Worm (Caenorhabditis elegans) whole organism, L2 larva: ENCODE results near the gene F21A3.2.

Experiments used
- C34F6.9 ChIP-seq: fragments of 150-350 bp; optimal IDR thresholded peaks from 2 replicates; lab custom pipeline; 2014; ENCODE audit warnings: missing biosample characterization, missing genetic modification characterization
- F13H6.1 ChIP-seq: sonication (generic microtip); optimal IDR thresholded peaks from 2 replicates; lab custom pipeline; 2016; ENCODE audit warnings: missing genetic modification characterization, missing compliant biosample characterization
- R02D3.7 ChIP-seq: fragments of 150-350 bp; optimal IDR thresholded peaks from 2 replicates; lab custom pipeline; 2014; ENCODE audit warnings: missing biosample characterization, missing genetic modification characterization
- alr-1 ChIP-seq: fragments of 150-350 bp; optimal IDR thresholded peaks from 2 replicates; lab custom pipeline; 2014; ENCODE audit warnings: missing biosample characterization, missing genetic modification characterization
- ama-1 ChIP-seq: fragments of 150-350 bp; optimal IDR thresholded peaks from 2 replicates; lab custom pipeline; 2018; ENCODE audit warnings: inconsistent platforms
- ceh-16 ChIP-seq: fragments of 150-350 bp; optimal IDR thresholded peaks from 2 replicates; lab custom pipeline; 2014; ENCODE audit warnings: missing biosample characterization, missing genetic modification characterization
- ceh-82 ChIP-seq: fragments of 150-350 bp; optimal IDR thresholded peaks from 2 replicates; lab custom pipeline; 2014; ENCODE audit warnings: missing biosample characterization, missing genetic modification characterization
- crh-2 ChIP-seq: sonication (generic microtip); optimal IDR thresholded peaks from 2 replicates; lab custom pipeline; 2017; ENCODE audit warnings: missing biosample characterization, missing genetic modification characterization
- dmd-4 ChIP-seq: sonication (generic microtip); optimal IDR thresholded peaks from 2 replicates; lab custom pipeline; 2017; ENCODE audit warnings: missing biosample characterization, missing genetic modification characterization
- egl-27 ChIP-seq: sonication (generic microtip); optimal IDR thresholded peaks from 3 replicates; lab custom pipeline; 2017; ENCODE audit warnings: missing biosample characterization, missing genetic modification reagents, missing genetic modification characterization
- elt-1 ChIP-seq: fragments of 150-350 bp; optimal IDR thresholded peaks from 2 replicates; lab custom pipeline; 2014; ENCODE audit warnings: missing biosample characterization, missing genetic modification characterization
- elt-3 ChIP-seq: sonication (generic microtip); optimal IDR thresholded peaks from 2 replicates; lab custom pipeline; 2017; ENCODE audit warnings: missing biosample characterization, missing genetic modification characterization
- fos-1 ChIP-seq: fragments of 150-350 bp; optimal IDR thresholded peaks from 2 replicates; lab custom pipeline; 2014; ENCODE audit warnings: missing biosample characterization, missing genetic modification characterization
- gmeb-1 ChIP-seq: fragments of 150-350 bp; optimal IDR thresholded peaks from 2 replicates; lab custom pipeline; 2014; ENCODE audit warnings: missing biosample characterization, missing genetic modification characterization
- lin-11 ChIP-seq: fragments of 150-350 bp; sonication (generic microtip); optimal IDR thresholded peaks from 2 replicates; lab custom pipeline; 2014; ENCODE audit warnings: missing biosample characterization, missing genetic modification characterization, inconsistent platforms, mixed read lengths
- lin-39 ChIP-seq: fragments of 150-350 bp; optimal IDR thresholded peaks from 2 replicates; lab custom pipeline; 2014; ENCODE audit warnings: missing biosample characterization, missing genetic modification reagents, missing genetic modification characterization
- lsy-2 ChIP-seq, 2 experiments: fragments of 150-350 bp in 1 of 2; sonication (generic microtip) in 1 of 2; optimal IDR thresholded peaks; 2 replicates each; lab custom pipeline; 2014 to 2017; ENCODE audit warnings: missing biosample characterization in 2 of 2, missing genetic modification characterization in 2 of 2
- mab-5 ChIP-seq: fragments of 150-350 bp; optimal IDR thresholded peaks from 2 replicates; lab custom pipeline; 2014; ENCODE audit warnings: missing biosample characterization, missing genetic modification characterization
- mbf-1 ChIP-seq: sonication (generic microtip); optimal IDR thresholded peaks from 2 replicates; lab custom pipeline; 2017; ENCODE audit warnings: missing biosample characterization, missing genetic modification characterization
- mdl-1 ChIP-seq, 2 experiments: fragments of 150-350 bp in 1 of 2; sonication (generic microtip) in 1 of 2; optimal IDR thresholded peaks; 2 replicates each; lab custom pipeline; 2017; ENCODE audit warnings: missing biosample characterization in 2 of 2, missing genetic modification characterization in 2 of 2
- nhr-10 ChIP-seq: sonication (generic microtip); optimal IDR thresholded peaks from 2 replicates; lab custom pipeline; 2017; ENCODE audit warnings: missing biosample characterization, missing genetic modification characterization
- nhr-11 ChIP-seq: fragments of 150-350 bp; optimal IDR thresholded peaks from 2 replicates; lab custom pipeline; 2014; ENCODE audit warnings: missing biosample characterization, missing genetic modification characterization
- nhr-12 ChIP-seq: fragments of 150-350 bp; optimal IDR thresholded peaks from 2 replicates; lab custom pipeline; 2014; ENCODE audit warnings: missing biosample characterization, missing genetic modification characterization
- nhr-129 ChIP-seq: fragments of 150-350 bp; optimal IDR thresholded peaks from 2 replicates; lab custom pipeline; 2014; ENCODE audit warnings: missing biosample characterization, missing genetic modification characterization
- nhr-21 ChIP-seq: fragments of 150-350 bp; optimal IDR thresholded peaks from 2 replicates; lab custom pipeline; 2014; ENCODE audit warnings: missing biosample characterization, missing genetic modification characterization
- nhr-237 ChIP-seq: fragments of 150-350 bp; optimal IDR thresholded peaks from 2 replicates; lab custom pipeline; 2014; ENCODE audit warnings: missing biosample characterization, missing genetic modification characterization
- nhr-6 ChIP-seq: fragments of 150-350 bp; optimal IDR thresholded peaks from 2 replicates; lab custom pipeline; 2014; ENCODE audit warnings: missing biosample characterization, missing genetic modification characterization
- nhr-77 ChIP-seq: fragments of 150-350 bp; optimal IDR thresholded peaks from 2 replicates; lab custom pipeline; 2014; ENCODE audit warnings: missing biosample characterization, missing genetic modification characterization
- peb-1 ChIP-seq: fragments of 150-350 bp; optimal IDR thresholded peaks from 2 replicates; lab custom pipeline; 2014; ENCODE audit warnings: missing biosample characterization, missing genetic modification characterization
- skn-1 ChIP-seq: sonication (generic microtip); optimal IDR thresholded peaks from 2 replicates; lab custom pipeline; 2017; ENCODE audit warnings: missing biosample characterization, missing genetic modification characterization
- sma-9 ChIP-seq, 2 experiments: fragments of 150-350 bp in 1 of 2; sonication (generic microtip) in 1 of 2; optimal IDR thresholded peaks; 2 replicates each; lab custom pipeline; 2014 to 2016; ENCODE audit warnings: missing genetic modification characterization in 2 of 2, mild to moderate bottlenecking in 1 of 2, missing biosample characterization in 1 of 2, missing compliant biosample characterization in 1 of 2, missing genetic modification reagents in 1 of 2, moderate library complexity in 1 of 2
- snpc-4 ChIP-seq: fragments of 150-350 bp; optimal IDR thresholded peaks from 2 replicates; lab custom pipeline; 2014; ENCODE audit warnings: missing biosample characterization, missing genetic modification characterization
- unc-39 ChIP-seq: fragments of 150-350 bp; optimal IDR thresholded peaks from 2 replicates; lab custom pipeline; 2014; ENCODE audit warnings: missing biosample characterization, missing genetic modification characterization
- unc-55 ChIP-seq: fragments of 150-350 bp; sonication (generic microtip); optimal IDR thresholded peaks from 3 replicates; lab custom pipeline; 2014; ENCODE audit warnings: missing biosample characterization, missing genetic modification reagents, missing genetic modification characterization
- unc-62 ChIP-seq: fragments of 150-350 bp; optimal IDR thresholded peaks from 2 replicates; lab custom pipeline; 2014; ENCODE audit warnings: missing biosample characterization, missing genetic modification reagents, missing genetic modification characterization
- zag-1 ChIP-seq: fragments of 150-350 bp; optimal IDR thresholded peaks from 2 replicates; lab custom pipeline; 2014; ENCODE audit warnings: missing biosample characterization, missing genetic modification characterization
- ztf-11 ChIP-seq: sonication (generic microtip); optimal IDR thresholded peaks from 2 replicates; lab custom pipeline; 2017; ENCODE audit warnings: missing biosample characterization, missing genetic modification characterization

Gene F21A3.2

ce11 chrV:15563985-15564384, 30.2 kb upstream of the F21A3.2 start:
- TF ChIP-seq nhr-129 (tag; lab: Kevin White, UChicago) (peak; percentile 76), nhr-12 (tag; lab: Kevin White, UChicago) (no peak), skn-1 (tag; lab: Kevin White, UChicago) (no peak), nhr-77 (tag; lab: Kevin White, UChicago) (no peak), lin-11 (tag; lab: Kevin White, UChicago) (no peak), ceh-16 (tag; lab: Kevin White, UChicago) (no peak), unc-39 (tag; lab: Kevin White, UChicago) (no peak), fos-1 (tag; lab: Kevin White, UChicago) (peak; percentile 52), unc-55 (no peak), ama-1 (no peak), F13H6.1 (peak; percentile 68), lsy-2 (tag; optimal IDR thresholded peaks at IDR 0.05; lab: Kevin White, UChicago) (peak in 1 of 2 experiments; percentile 49), elt-1 (tag; lab: Kevin White, UChicago) (no peak), sma-9 (GFP tag; optimal IDR thresholded peaks at IDR 0.05; lab: Kevin White, UChicago) (peak; percentile 95), sma-9 (tag; optimal IDR thresholded peaks at IDR 0.05; lab: Kevin White, UChicago) (no peak), gmeb-1 (peak; percentile 38), nhr-21 (tag; lab: Kevin White, UChicago) (peak; percentile 60), snpc-4 (no peak), zag-1 (tag; lab: Kevin White, UChicago) (no peak), nhr-11 (no peak), nhr-6 (tag; lab: Kevin White, UChicago) (no peak), C34F6.9 (tag; lab: Kevin White, UChicago) (peak; percentile 41), mdl-1 (tag; optimal IDR thresholded peaks at IDR 0.05; lab: Kevin White, UChicago) (no peak)

ce11 chrV:15563477-15563876, 29.7 kb upstream of the F21A3.2 start:
- no peak for TF ChIP-seq R02D3.7 (tag; lab: Kevin White, UChicago)
- TF ChIP-seq egl-27 (tag; lab: Kevin White, UChicago) = no peak
- TF ChIP-seq ceh-82 (tag; lab: Kevin White, UChicago) = no peak
- no peak for TF ChIP-seq unc-62 (GFP tag; lab: Kevin White, UChicago)
- TF ChIP-seq nhr-77 (tag; lab: Kevin White, UChicago) = no peak
- TF ChIP-seq lin-39 = no peak
- no peak for TF ChIP-seq nhr-10 (tag; lab: Kevin White, UChicago)
- TF ChIP-seq nhr-6 (tag; lab: Kevin White, UChicago) = no peak
- no peak for TF ChIP-seq elt-1 (tag; lab: Kevin White, UChicago)
- TF ChIP-seq dmd-4 (tag; lab: Kevin White, UChicago) = no peak
- TF ChIP-seq ztf-11 (tag; lab: Kevin White, UChicago) = no peak
- TF ChIP-seq alr-1 (tag; lab: Kevin White, UChicago) = no peak
- no peak for TF ChIP-seq mab-5
- no peak for TF ChIP-seq peb-1 (tag; lab: Kevin White, UChicago)
- no peak for TF ChIP-seq ama-1
- TF ChIP-seq F13H6.1 = no peak
- no peak for TF ChIP-seq mbf-1 (tag; lab: Kevin White, UChicago)
- no peak for TF ChIP-seq unc-39 (tag; lab: Kevin White, UChicago)
- no peak for TF ChIP-seq snpc-4

DNA sequence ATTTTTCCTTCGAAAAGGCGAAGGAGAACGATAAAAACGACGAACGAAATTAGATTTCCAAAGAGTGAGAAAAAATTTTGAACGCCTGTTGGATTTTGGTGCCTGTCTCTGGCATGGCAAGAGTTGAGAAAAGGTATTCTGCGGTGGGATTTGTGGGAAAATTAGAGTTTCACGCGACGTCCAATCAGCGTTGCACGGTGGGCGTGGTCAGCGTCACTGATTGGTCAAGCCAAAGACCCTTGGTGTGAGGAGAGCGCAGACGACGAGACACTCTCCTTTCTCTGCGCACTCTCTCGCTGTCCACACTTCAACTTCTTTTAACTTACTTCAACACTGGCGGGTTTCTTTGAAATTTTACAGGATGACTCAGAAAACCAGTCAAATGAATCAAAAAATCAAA, 28.8 kb upstream of the F21A3.2 start:
- TF ChIP-seq C34F6.9 (tag; lab: Kevin White, UChicago) (no peak), sma-9 (GFP tag; optimal IDR thresholded peaks at IDR 0.05; lab: Kevin White, UChicago) (no peak), sma-9 (tag; optimal IDR thresholded peaks at IDR 0.05; lab: Kevin White, UChicago) (no peak), snpc-4 (no peak)
- TF ChIP-seq, all 48 proteins: peak for 0

ce11 chrV:15559729-15560128, 26.0 kb upstream of the F21A3.2 start:
- no peak for TF ChIP-seq nhr-237 (tag; lab: Kevin White, UChicago)
- TF ChIP-seq lin-11 (tag; lab: Kevin White, UChicago) = no peak
- TF ChIP-seq crh-2 (tag; lab: Kevin White, UChicago) = no peak
- no peak for TF ChIP-seq unc-39 (tag; lab: Kevin White, UChicago)
- TF ChIP-seq peb-1 (tag; lab: Kevin White, UChicago) = no peak
- TF ChIP-seq elt-3 = no peak
- no peak for TF ChIP-seq nhr-6 (tag; lab: Kevin White, UChicago)
- no peak for TF ChIP-seq C34F6.9 (tag; lab: Kevin White, UChicago)
